Worm (Caenorhabditis elegans) whole organism, L4 larva: ENCODE data around the gene arx-6.

Experiments
- T26A8.4 ChIP-seq: fragments of 200-800 bp; sonication (Bioruptor generic); IDR thresholded peaks from 2 replicates; pipeline ENCODE4 v1.3.6; 2022; ENCODE audit warnings: missing genetic modification characterization, missing compliant biosample characterization
- Y75B8A.6 ChIP-seq: fragments of 200-800 bp; sonication (Bioruptor generic); IDR thresholded peaks from 2 replicates; pipeline ENCODE4 v1.3.6; 2022; ENCODE audit warnings: missing genetic modification reagents, missing genetic modification characterization, missing compliant biosample characterization
- ZK337.2 ChIP-seq: fragments of 200-800 bp; sonication (Bioruptor generic); IDR thresholded peaks from 2 replicates; pipeline ENCODE4 v1.3.6; 2022; ENCODE audit warnings: missing genetic modification reagents, missing genetic modification characterization, missing compliant biosample characterization
- aha-1 ChIP-seq: fragments of 150-350 bp; peaks from one replicate; lab custom pipeline; 2014; ENCODE audit warnings: missing biosample characterization, missing genetic modification characterization
- aly-2 ChIP-seq: sonication (generic microtip); optimal IDR thresholded peaks from 2 replicates; lab custom pipeline; 2018; ENCODE audit warnings: missing biosample characterization, missing genetic modification characterization
- ama-1 ChIP-seq: fragments of 150-350 bp; optimal IDR thresholded peaks from 2 replicates; lab custom pipeline; 2014; ENCODE audit warnings: inconsistent platforms, mixed read lengths
- arid-1 ChIP-seq: fragments of 200-800 bp; sonication (Bioruptor generic); conservative IDR thresholded peaks from 2 replicates; pipeline ENCODE4 v1.3.6; 2022; ENCODE audit warnings: missing genetic modification reagents, missing genetic modification characterization, missing compliant biosample characterization
- ceh-28 ChIP-seq: fragments of 150-350 bp; optimal IDR thresholded peaks from 2 replicates; lab custom pipeline; 2014; ENCODE audit warnings: missing biosample characterization, missing genetic modification reagents, missing genetic modification characterization
- ctbp-1 ChIP-seq: fragments of 200-800 bp; sonication (Bioruptor generic); IDR thresholded peaks from 2 replicates; pipeline ENCODE4 v1.3.6; 2022; ENCODE audit warnings: missing genetic modification reagents, missing genetic modification characterization, missing compliant biosample characterization
- daf-16 ChIP-seq, 3 experiments: sonication (generic microtip); optimal IDR thresholded peaks; 2 replicates each; lab custom pipeline; 2016 to 2017; ENCODE audit warnings: missing genetic modification characterization in 3 of 3, missing genetic modification reagents in 3 of 3, mild to moderate bottlenecking in 2 of 3, missing compliant biosample characterization in 2 of 3, missing biosample characterization in 1 of 3, moderate library complexity in 1 of 3
- daf-19 ChIP-seq: fragments of 200-800 bp; sonication (Bioruptor generic); conservative IDR thresholded peaks from 2 replicates; pipeline ENCODE4 v1.3.6; 2022; ENCODE audit warnings: missing genetic modification characterization, missing compliant biosample characterization
- dmd-8 ChIP-seq: fragments of 200-800 bp; sonication (Bioruptor generic); IDR thresholded peaks from 2 replicates; pipeline ENCODE4 v1.3.6; 2022; ENCODE audit warnings: missing genetic modification characterization, missing compliant biosample characterization
- dmd-9 ChIP-seq: fragments of 200-800 bp; sonication (Bioruptor generic); IDR thresholded peaks from 2 replicates; pipeline ENCODE4 v1.3.6; 2022; ENCODE audit warnings: missing genetic modification reagents, missing genetic modification characterization, missing compliant biosample characterization
- dve-1 ChIP-seq: sonication (generic microtip); optimal IDR thresholded peaks from 2 replicates; lab custom pipeline; 2017; ENCODE audit warnings: antibody characterized with exemption, mild to moderate bottlenecking, missing genetic modification characterization, missing compliant biosample characterization; ENCODE audit not compliant: insufficient read depth
- egl-27 ChIP-seq: sonication (generic microtip); optimal IDR thresholded peaks from 3 replicates; lab custom pipeline; 2017; ENCODE audit warnings: missing biosample characterization, missing genetic modification reagents, missing genetic modification characterization
- gei-8 ChIP-seq: fragments of 200-800 bp; sonication (Bioruptor generic); optimal IDR thresholded peaks from 2 replicates; lab custom pipeline; 2018; ENCODE audit warnings: mild to moderate bottlenecking, missing genetic modification characterization, missing compliant biosample characterization
- hlh-11 ChIP-seq: fragments of 200-800 bp; sonication (Bioruptor generic); optimal IDR thresholded peaks from 2 replicates; lab custom pipeline; 2018; ENCODE audit warnings: mild to moderate bottlenecking, missing genetic modification characterization, missing compliant biosample characterization
- hmg-1.1 ChIP-seq: fragments of 200-800 bp; sonication (Bioruptor generic); IDR thresholded peaks from 2 replicates; pipeline ENCODE4 v1.3.6; 2022; ENCODE audit warnings: missing genetic modification reagents, missing genetic modification characterization, missing compliant biosample characterization
- lin-13 ChIP-seq: fragments of 150-350 bp; optimal IDR thresholded peaks from 2 replicates; lab custom pipeline; 2014; ENCODE audit warnings: missing biosample characterization, missing genetic modification reagents, missing genetic modification characterization
- lin-29 ChIP-seq: fragments of 200-800 bp; sonication (Bioruptor generic); IDR thresholded peaks from 2 replicates; pipeline ENCODE4 v1.3.6; 2022; ENCODE audit warnings: missing genetic modification reagents, missing genetic modification characterization, missing compliant biosample characterization
- lin-38 ChIP-seq: fragments of 200-800 bp; sonication (Bioruptor generic); IDR thresholded peaks from 2 replicates; pipeline ENCODE4 v1.3.6; 2022; ENCODE audit warnings: missing genetic modification reagents, missing genetic modification characterization, missing compliant biosample characterization
- lir-3 ChIP-seq: sonication (generic microtip); optimal IDR thresholded peaks from 2 replicates; lab custom pipeline; 2016; ENCODE audit warnings: mild to moderate bottlenecking, missing genetic modification characterization, missing compliant biosample characterization
- madf-9 ChIP-seq: fragments of 200-800 bp; sonication (Bioruptor generic); conservative IDR thresholded peaks from 2 replicates; pipeline ENCODE4 v1.3.6; 2022; ENCODE audit warnings: missing genetic modification reagents, missing genetic modification characterization, missing compliant biosample characterization
- mxl-2 ChIP-seq: fragments of 200-800 bp; sonication (Bioruptor generic); conservative IDR thresholded peaks from 2 replicates; pipeline ENCODE4 v1.3.6; 2022; ENCODE audit warnings: missing genetic modification reagents, missing genetic modification characterization, missing compliant biosample characterization
- nhr-111 ChIP-seq: fragments of 200-800 bp; sonication (Bioruptor generic); optimal IDR thresholded peaks from 2 replicates; lab custom pipeline; 2018; ENCODE audit warnings: mild to moderate bottlenecking, missing genetic modification characterization, missing compliant biosample characterization
- nhr-42 ChIP-seq: fragments of 200-800 bp; sonication (Bioruptor generic); IDR thresholded peaks from 2 replicates; pipeline ENCODE4 v1.3.6; 2022; ENCODE audit warnings: missing genetic modification characterization, missing compliant biosample characterization
- nhr-76 ChIP-seq: fragments of 150-350 bp; optimal IDR thresholded peaks from 2 replicates; lab custom pipeline; 2014; ENCODE audit warnings: missing biosample characterization, missing genetic modification characterization
- nhr-77 ChIP-seq: fragments of 150-350 bp; optimal IDR thresholded peaks from 2 replicates; lab custom pipeline; 2014; ENCODE audit warnings: missing biosample characterization, missing genetic modification characterization
- pha-4 ChIP-seq, 2 experiments: fragments of 150-350 bp in 1 of 2; fragments of 200-800 bp in 1 of 2; sonication (Bioruptor generic) in 1 of 2; IDR thresholded peaks in 1 of 2; optimal IDR thresholded peaks in 1 of 2; 2 replicates each; pipeline versions ENCODE4 v1.3.6 to Lab custom; 2014 to 2022; ENCODE audit warnings: missing genetic modification characterization in 2 of 2, missing genetic modification reagents in 2 of 2, missing biosample characterization in 1 of 2, missing compliant biosample characterization in 1 of 2
- sdz-12 ChIP-seq: fragments of 200-800 bp; sonication (Bioruptor generic); optimal IDR thresholded peaks from 2 replicates; lab custom pipeline; 2018; ENCODE audit warnings: mild to moderate bottlenecking, missing genetic modification characterization, missing compliant biosample characterization
- skn-1 ChIP-seq: fragments of 150-350 bp; optimal IDR thresholded peaks from 2 replicates; lab custom pipeline; 2014; ENCODE audit warnings: missing biosample characterization, missing genetic modification characterization
- spr-1 ChIP-seq: sonication (generic microtip); optimal IDR thresholded peaks from 2 replicates; lab custom pipeline; 2016; ENCODE audit warnings: mild to moderate bottlenecking, missing genetic modification characterization, missing compliant biosample characterization
- tag-97 ChIP-seq: fragments of 200-800 bp; sonication (Bioruptor generic); IDR thresholded peaks from 2 replicates; pipeline ENCODE4 v1.3.6; 2022; ENCODE audit warnings: missing genetic modification characterization, missing compliant biosample characterization
- unc-62 ChIP-seq, 3 experiments: fragments of 150-350 bp in 1 of 3; sonication (generic microtip); optimal IDR thresholded peaks in 2 of 3; peaks in 1 of 3; 1 replicate in 1 of 3; 2 replicates in 2 of 3; lab custom pipeline; 2014 to 2017; ENCODE audit warnings: missing biosample characterization in 3 of 3, missing genetic modification characterization in 3 of 3, missing genetic modification reagents in 3 of 3, missing genotype in 1 of 3
- vab-7 ChIP-seq: fragments of 200-800 bp; sonication (Bioruptor generic); IDR thresholded peaks from 2 replicates; pipeline ENCODE4 v1.3.6; 2022; ENCODE audit warnings: missing genetic modification reagents, missing genetic modification characterization, missing compliant biosample characterization
- zag-1 ChIP-seq: fragments of 150-350 bp; optimal IDR thresholded peaks from 2 replicates; lab custom pipeline; 2014; ENCODE audit warnings: missing biosample characterization, missing genetic modification characterization
- zip-2 ChIP-seq: fragments of 150-350 bp; optimal IDR thresholded peaks from 2 replicates; lab custom pipeline; 2014; ENCODE audit warnings: missing biosample characterization, missing genetic modification characterization

Gene arx-6

ce11 chrIII:4870478-4870877 lies 8.0 kb upstream of the arx-6 start, which contains the start of gene gipc-1:
TSS of gene gipc-1 (plus strand) at chrIII:4870778.
- TF ChIP-seq ama-1 (no peak), dmd-8 (GFP tag; lab: Robert Waterston, UW) (no peak), mxl-2 (GFP tag; lab: Robert Waterston, UW) (no peak), nhr-77 (tag; lab: Kevin White, UChicago) (no peak), pha-4 (GFP tag; IDR thresholded peaks at IDR 0.05; lab: Robert Waterston, UW) (no peak), pha-4 (tag; optimal IDR thresholded peaks at IDR 0.05; lab: Kevin White, UChicago) (no peak), daf-19 (GFP tag; lab: Robert Waterston, UW) (no peak), dmd-9 (GFP tag; lab: Robert Waterston, UW) (no peak), tag-97 (no peak), Y75B8A.6 (GFP tag; lab: Robert Waterston, UW) (no peak), zip-2 (no peak)

ce11 chrIII:4873395-4873794 lies 5.1 kb upstream of the arx-6 start:
- TF ChIP-seq hlh-11: no peak
- no peak for TF ChIP-seq madf-9
- no peak for TF ChIP-seq lin-38 (GFP tag; lab: Robert Waterston, UW)
- peak; percentile 96 for TF ChIP-seq aha-1 (tag; lab: Kevin White, UChicago)

- TF ChIP-seq dmd-8 (GFP tag; lab: Robert Waterston, UW) (no peak), zag-1 (no peak), madf-9 (no peak), vab-7 (no peak), daf-16 (GFP tag; optimal IDR thresholded peaks at IDR 0.05; lab: Kevin White, UChicago) (no peak), daf-16 (tag; optimal IDR thresholded peaks at IDR 0.05; lab: Kevin White, UChicago) (no peak), dve-1 (tag; lab: Kevin White, UChicago) (no peak), aly-2 (tag; lab: Kevin White, UChicago) (no peak), gei-8 (no peak), T26A8.4 (GFP tag; lab: Robert Waterston, UW) (no peak), ZK337.2 (GFP tag; lab: Robert Waterston, UW) (no peak), lin-13 (GFP tag; lab: Kevin White, UChicago) (no peak), nhr-42 (GFP tag; lab: Robert Waterston, UW) (no peak), lin-38 (GFP tag; lab: Robert Waterston, UW) (no peak), daf-19 (GFP tag; lab: Robert Waterston, UW) (no peak), lir-3 (tag; lab: Kevin White, UChicago) (no peak), nhr-111 (GFP tag; lab: Kevin White, UChicago) (no peak), lin-29 (GFP tag; lab: Robert Waterston, UW) (no peak), nhr-76 (tag; lab: Kevin White, UChicago) (no peak)
Measured at ce11 chrIII:4874671-4875070, 3.8 kb upstream of the arx-6 start, which contains the start of gene C35D10.12. TSS of gene C35D10.12 (minus strand) at chrIII:4874771.

ce11 chrIII:4875663-4876062 lies 2.8 kb upstream of the arx-6 start:
- TF ChIP-seq ctbp-1 (no peak), sdz-12 (no peak), arid-1 (no peak), Y75B8A.6 (GFP tag; lab: Robert Waterston, UW) (no peak), hmg-1.1 (GFP tag; lab: Robert Waterston, UW) (peak; percentile 53; the same call in 1 of the 2 replicates), unc-62 (GFP tag; optimal IDR thresholded peaks at IDR 0.05 in 1 of 2; lab: Kevin White, UChicago) (peak in 1 of 2 experiments; percentile 77), unc-62 (tag; optimal IDR thresholded peaks at IDR 0.05; lab: Kevin White, UChicago) (no peak)

ce11 chrIII:4879445-4879844 lies 987 bp downstream of the arx-6 start, which contains the start of gene C35D10.1:
TSS of gene C35D10.1 (plus strand) at chrIII:4879745.
- TF ChIP-seq sdz-12 (no peak), ceh-28 (tag; lab: Kevin White, UChicago) (peak; percentile 38), vab-7 (no peak), egl-27 (tag; lab: Kevin White, UChicago) (no peak), arid-1 (no peak), spr-1 (no peak), skn-1 (tag; lab: Kevin White, UChicago) (no peak), lin-38 (GFP tag; lab: Robert Waterston, UW) (peak; percentile 62)
